Worm (Caenorhabditis elegans) whole organism, young adult: ENCODE data around the gene fbxc-18.
A peak's percentile ranks its signal among the peaks of the same experiment; 100 is the strongest.
"Not testable (repeated sequence)": the region's sequence is repeated elsewhere in the genome, so short reads cannot be mapped to it uniquely, and the experiment has no call there.

Experiments used
- B0261.1 ChIP-seq: sonication (generic microtip); optimal IDR thresholded peaks from 2 replicates; lab custom pipeline; 2016; ENCODE audit warnings: mild to moderate bottlenecking, missing genetic modification characterization, moderate library complexity, missing compliant biosample characterization
- B0336.3 ChIP-seq: fragments of 200-800 bp; sonication (Bioruptor generic); IDR thresholded peaks from 2 replicates; pipeline ENCODE4 v1.3.6; 2022; ENCODE audit warnings: missing genetic modification characterization, missing compliant biosample characterization
- C06A6.2 ChIP-seq: fragments of 200-800 bp; sonication (Bioruptor generic); conservative IDR thresholded peaks from 2 replicates; pipeline ENCODE4 v1.3.6; 2022; ENCODE audit warnings: missing genetic modification characterization, missing compliant biosample characterization
- F23B12.7 ChIP-seq: sonication (generic microtip); optimal IDR thresholded peaks from 2 replicates; lab custom pipeline; 2017; ENCODE audit warnings: missing genetic modification characterization, mild to moderate bottlenecking, missing compliant biosample characterization, antibody characterized with exemption, moderate library complexity; ENCODE audit not compliant: insufficient read depth
- F55B11.4 ChIP-seq: sonication (generic microtip); optimal IDR thresholded peaks from 2 replicates; lab custom pipeline; 2016; ENCODE audit warnings: missing compliant biosample characterization, missing genetic modification characterization, borderline replicate concordance; ENCODE audit not compliant: insufficient read depth
- F57C9.4 ChIP-seq: sonication (generic microtip); optimal IDR thresholded peaks from 2 replicates; lab custom pipeline; 2017; ENCODE audit warnings: mild to moderate bottlenecking, missing genetic modification characterization, missing compliant biosample characterization
- K11D2.4 ChIP-seq: fragments of 200-800 bp; sonication (Bioruptor generic); IDR thresholded peaks from 2 replicates; pipeline ENCODE4 v1.3.6; 2022; ENCODE audit warnings: missing genetic modification reagents, missing genetic modification characterization, missing compliant biosample characterization
- K12H6.12 ChIP-seq: fragments of 200-800 bp; sonication (Bioruptor generic); optimal IDR thresholded peaks from 2 replicates; lab custom pipeline; 2018; ENCODE audit warnings: mild to moderate bottlenecking, missing genetic modification characterization, missing compliant biosample characterization
- Y53F4B.3 ChIP-seq: fragments of 200-800 bp; sonication (Bioruptor generic); IDR thresholded peaks from 2 replicates; pipeline ENCODE4 v1.3.6; 2022; ENCODE audit warnings: missing genetic modification reagents, missing genetic modification characterization, missing compliant biosample characterization
- aptf-2 ChIP-seq: fragments of 200-800 bp; sonication (Bioruptor generic); conservative IDR thresholded peaks from 2 replicates; pipeline ENCODE4 v1.3.6; 2022; ENCODE audit warnings: missing genetic modification reagents, missing genetic modification characterization, missing compliant biosample characterization
- bed-1 ChIP-seq: fragments of 200-800 bp; sonication (Bioruptor generic); IDR thresholded peaks from 2 replicates; pipeline ENCODE4 v1.3.6; 2022; ENCODE audit warnings: missing genetic modification reagents, missing genetic modification characterization, missing compliant biosample characterization
- ceh-27 ChIP-seq: fragments of 200-800 bp; sonication (Bioruptor generic); optimal IDR thresholded peaks from 2 replicates; lab custom pipeline; 2018; ENCODE audit warnings: mild to moderate bottlenecking, missing genetic modification characterization, moderate library complexity, missing compliant biosample characterization
- ceh-40 ChIP-seq: fragments of 200-800 bp; sonication (Bioruptor generic); IDR thresholded peaks from 2 replicates; pipeline ENCODE4 v1.3.6; 2022; ENCODE audit warnings: missing genetic modification characterization, missing compliant biosample characterization
- die-1 ChIP-seq: sonication (generic microtip); optimal IDR thresholded peaks from 2 replicates; lab custom pipeline; 2016; ENCODE audit warnings: missing genotype, mild to moderate bottlenecking, missing genetic modification characterization, missing compliant biosample characterization
- dox-1 ChIP-seq: fragments of 200-800 bp; sonication (Bioruptor generic); IDR thresholded peaks from 2 replicates; pipeline ENCODE4 v1.3.6; 2022; ENCODE audit warnings: missing genetic modification reagents, missing genetic modification characterization, missing compliant biosample characterization
- egl-18 ChIP-seq: fragments of 200-800 bp; sonication (Bioruptor generic); IDR thresholded peaks from 2 replicates; pipeline ENCODE4 v1.3.6; 2022; ENCODE audit warnings: missing genetic modification reagents, missing genetic modification characterization, missing compliant biosample characterization
- ekl-4 ChIP-seq: fragments of 200-800 bp; sonication (Bioruptor generic); IDR thresholded peaks from 2 replicates; pipeline ENCODE4 v1.3.6; 2022; ENCODE audit warnings: missing genetic modification reagents, missing genetic modification characterization, missing compliant biosample characterization
- ets-4 ChIP-seq: fragments of 200-800 bp; sonication (Bioruptor generic); optimal IDR thresholded peaks from 2 replicates; lab custom pipeline; 2018; ENCODE audit warnings: mild to moderate bottlenecking, missing genetic modification characterization, missing compliant biosample characterization
- fkh-3 ChIP-seq: sonication (generic microtip); optimal IDR thresholded peaks from 2 replicates; lab custom pipeline; 2016; ENCODE audit warnings: mild to moderate bottlenecking, missing genetic modification characterization, missing compliant biosample characterization
- let-526 ChIP-seq: fragments of 200-800 bp; sonication (Bioruptor generic); IDR thresholded peaks from 2 replicates; pipeline ENCODE4 v1.3.6; 2022; ENCODE audit warnings: missing genetic modification reagents, missing genetic modification characterization, missing compliant biosample characterization
- let-607 ChIP-seq, 2 experiments: fragments of 200-800 bp in 1 of 2; sonication (Bioruptor generic) in 1 of 2; sonication (generic microtip) in 1 of 2; optimal IDR thresholded peaks; 2 replicates each; lab custom pipeline; 2016 to 2018; ENCODE audit warnings: mild to moderate bottlenecking in 2 of 2, missing compliant biosample characterization in 2 of 2, missing genetic modification characterization in 2 of 2, moderate library complexity in 2 of 2, missing genotype in 1 of 2
- lin-26 ChIP-seq: fragments of 200-800 bp; sonication (Bioruptor generic); IDR thresholded peaks from 2 replicates; pipeline ENCODE4 v1.3.6; 2022; ENCODE audit warnings: missing genetic modification reagents, missing genetic modification characterization, missing compliant biosample characterization
- lin-35 ChIP-seq, 3 experiments: fragments of 150-350 bp in 2 of 3; sonication (generic microtip) in 1 of 3; optimal IDR thresholded peaks; 2 replicates each; lab custom pipeline; 2014 to 2018; ENCODE audit warnings: missing biosample characterization in 3 of 3, missing genetic modification characterization in 3 of 3, missing genetic modification reagents in 3 of 3
- lsl-1 ChIP-seq: fragments of 200-800 bp; sonication (Bioruptor generic); optimal IDR thresholded peaks from 2 replicates; lab custom pipeline; 2018; ENCODE audit warnings: mild to moderate bottlenecking, missing genetic modification characterization, moderate library complexity, missing compliant biosample characterization
- lsy-27 ChIP-seq: sonication (generic microtip); optimal IDR thresholded peaks from 2 replicates; lab custom pipeline; 2017; ENCODE audit warnings: missing genetic modification characterization, mild to moderate bottlenecking, missing compliant biosample characterization, antibody characterized with exemption, missing genotype, borderline replicate concordance; ENCODE audit not compliant: insufficient read depth
- madf-3 ChIP-seq: fragments of 200-800 bp; sonication (Bioruptor generic); IDR thresholded peaks from 2 replicates; pipeline ENCODE4 v1.3.6; 2022; ENCODE audit warnings: missing genetic modification reagents, missing genetic modification characterization, missing compliant biosample characterization
- madf-6 ChIP-seq: fragments of 200-800 bp; sonication (Bioruptor generic); IDR thresholded peaks from 2 replicates; pipeline ENCODE4 v1.3.6; 2022; ENCODE audit warnings: missing genetic modification reagents, missing genetic modification characterization, missing compliant biosample characterization
- mcd-1 ChIP-seq: fragments of 200-800 bp; sonication (Bioruptor generic); IDR thresholded peaks from 2 replicates; pipeline ENCODE4 v1.3.6; 2022; ENCODE audit warnings: missing genetic modification reagents, missing genetic modification characterization, missing compliant biosample characterization
- mxl-1 ChIP-seq: sonication (generic microtip); optimal IDR thresholded peaks from 2 replicates; lab custom pipeline; 2016; ENCODE audit warnings: missing genetic modification characterization, missing compliant biosample characterization
- nfya-2 ChIP-seq: fragments of 200-800 bp; sonication (Bioruptor generic); IDR thresholded peaks from 2 replicates; pipeline ENCODE4 v1.3.6; 2022; ENCODE audit warnings: missing genetic modification reagents, missing genetic modification characterization, missing compliant biosample characterization
- pbrm-1 ChIP-seq: fragments of 200-800 bp; sonication (Bioruptor generic); IDR thresholded peaks from 2 replicates; pipeline ENCODE4 v1.3.6; 2022; ENCODE audit warnings: missing genetic modification reagents, missing genetic modification characterization, missing compliant biosample characterization
- repo-1 ChIP-seq: sonication (generic microtip); optimal IDR thresholded peaks from 2 replicates; lab custom pipeline; 2017; ENCODE audit warnings: mild to moderate bottlenecking, missing genetic modification characterization, missing compliant biosample characterization
- tbx-9 ChIP-seq: sonication (generic microtip); optimal IDR thresholded peaks from 2 replicates; lab custom pipeline; 2016; ENCODE audit warnings: borderline replicate concordance, missing genetic modification characterization, inconsistent platforms, missing compliant biosample characterization
- ztf-25 ChIP-seq: fragments of 200-800 bp; sonication (Bioruptor generic); IDR thresholded peaks from 2 replicates; pipeline ENCODE4 v1.3.6; 2022; ENCODE audit warnings: missing genetic modification reagents, missing genetic modification characterization, missing compliant biosample characterization
- ztf-26 ChIP-seq: sonication (generic microtip); optimal IDR thresholded peaks from 2 replicates; lab custom pipeline; 2017; ENCODE audit warnings: missing genetic modification characterization, missing compliant biosample characterization
- ztf-3 ChIP-seq: fragments of 200-800 bp; sonication (Bioruptor generic); optimal IDR thresholded peaks from 2 replicates; lab custom pipeline; 2018; ENCODE audit warnings: mild to moderate bottlenecking, missing genetic modification characterization, missing compliant biosample characterization

Gene fbxc-18

ce11 chrII:972850-973249 is 6.0 kb upstream of the fbxc-18 start, which contains the start of gene C32B5.15:
Gene C32B5.15 (minus strand): TSS chrII:972950.
- no peak for TF ChIP-seq lsl-1
- no peak for TF ChIP-seq C06A6.2 (GFP tag; lab: Robert Waterston, UW)
- TF ChIP-seq ets-4 (GFP tag; lab: Kevin White, UChicago): no peak
- no peak for TF ChIP-seq ceh-40 (GFP tag; lab: Robert Waterston, UW)
- no peak for TF ChIP-seq K12H6.12
- no peak for TF ChIP-seq mxl-1
- no peak for TF ChIP-seq mcd-1
- no peak for TF ChIP-seq F57C9.4
- TF ChIP-seq ceh-27: no peak
- TF ChIP-seq lin-35 (GFP tag; optimal IDR thresholded peaks at IDR 0.05; lab: Kevin White, UChicago): no peak
- no peak for TF ChIP-seq B0261.1 (tag; lab: Kevin White, UChicago)

- TF ChIP-seq F23B12.7 (tag; lab: Kevin White, UChicago); let-607 (tag; optimal IDR thresholded peaks at IDR 0.05; lab: Kevin White, UChicago); Y53F4B.3 (GFP tag; lab: Robert Waterston, UW): not testable (repeated sequence)
Measured at ce11 chrII:968106-968505, 1.2 kb upstream of the fbxc-18 start, which contains the start of gene C32B5.6. Gene C32B5.6 (plus strand): TSS chrII:968406.

- no peak for TF ChIP-seq lsy-27 (tag; lab: Kevin White, UChicago)
- TF ChIP-seq lin-26 (GFP tag; lab: Robert Waterston, UW): 0 out of 2 replicates have a peak, but pooled peaks have one; percentile 24
Measured at ce11 chrII:961961-962360, 4.9 kb downstream of the fbxc-18 start, which contains the start of gene C32B5.13. Gene C32B5.13 (minus strand): TSS chrII:962061.

- TF ChIP-seq ztf-25 (GFP tag; lab: Robert Waterston, UW) (no peak), egl-18 (0 out of 2 replicates have a peak, but pooled peaks have one; percentile 29), nfya-2 (GFP tag; lab: Robert Waterston, UW) (no peak), madf-3 (0 out of 2 replicates have a peak, but pooled peaks have one; percentile 36), pbrm-1 (GFP tag; lab: Robert Waterston, UW) (no peak)
Measured at ce11 chrII:960218-960617, 6.6 kb downstream of the fbxc-18 start, which contains the start of the genes C32B5.18 and C32B5.7. Gene C32B5.18 (plus strand): TSS chrII:960518. Gene C32B5.7 (plus strand): TSS chrII:960528.

ce11 chrII:958618-959017 is 8.2 kb downstream of the fbxc-18 start, which contains the start of gene sdz-4:
Gene sdz-4 (plus strand): TSS chrII:958918.
- no peak for TF ChIP-seq ekl-4
- no peak for TF ChIP-seq aptf-2 (GFP tag; lab: Robert Waterston, UW)
- no peak for TF ChIP-seq tbx-9 (tag; lab: Kevin White, UChicago)
- no peak for TF ChIP-seq madf-6
- TF ChIP-seq let-526 (GFP tag; lab: Robert Waterston, UW): no peak
- TF ChIP-seq repo-1 (tag; lab: Kevin White, UChicago): no peak
- no peak for TF ChIP-seq fkh-3 (tag; lab: Kevin White, UChicago)
- TF ChIP-seq bed-1 (GFP tag; lab: Robert Waterston, UW): no peak
- no peak for TF ChIP-seq F55B11.4 (tag; lab: Kevin White, UChicago)
- no peak for TF ChIP-seq ztf-3
- TF ChIP-seq K11D2.4 (GFP tag; lab: Robert Waterston, UW): no peak
- no peak for TF ChIP-seq ztf-26
- no peak for TF ChIP-seq dox-1
- no peak for TF ChIP-seq die-1
- no peak for TF ChIP-seq B0336.3 (GFP tag; lab: Robert Waterston, UW)
